Fruit fly (Drosophila melanogaster): ENCODE data around the gene B-H1.

DNA sequence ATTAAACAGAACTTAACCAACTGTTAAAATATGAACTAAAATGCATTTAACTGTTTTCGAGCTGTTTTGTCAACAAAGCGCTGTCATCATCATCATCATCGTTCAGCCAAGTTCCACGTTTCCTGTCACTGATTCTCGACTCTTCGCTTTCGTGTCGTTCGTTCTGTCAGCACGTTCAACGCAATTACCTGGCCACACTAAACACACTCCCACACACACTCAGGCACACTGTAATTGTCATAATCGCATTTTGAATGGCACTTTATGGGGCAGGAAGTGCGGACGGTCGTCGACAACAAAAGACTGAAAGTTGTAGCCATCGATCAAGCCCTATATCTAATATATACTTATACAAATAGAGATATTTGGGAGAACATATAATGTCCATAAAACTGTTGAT lies 36.2 kb upstream of the B-H1 start:
- TF ChIP-seq psq (optimal IDR thresholded peaks at IDR 0.05) (no peak), h (optimal IDR thresholded peaks at IDR 0.05) (no peak), insv (optimal IDR thresholded peaks at IDR 0.05) (no peak), Sin3A (optimal IDR thresholded peaks at IDR 0.05) (no peak)

All from Kc167 (cell line).